Worm (Caenorhabditis elegans) whole organism, young adult: ENCODE results near the gene F43C11.3.

Experiments
- F22D6.2 ChIP-seq: sonication (generic microtip); optimal IDR thresholded peaks from 2 replicates; lab custom pipeline; 2016; ENCODE audit warnings: mild to moderate bottlenecking, missing genetic modification characterization, missing compliant biosample characterization
- F52B5.7 ChIP-seq: sonication (generic microtip); optimal IDR thresholded peaks from 2 replicates; lab custom pipeline; 2016; ENCODE audit warnings: mild to moderate bottlenecking, missing genetic modification characterization, missing compliant biosample characterization
- ama-1 ChIP-seq, 3 experiments: fragments of 150-350 bp in 1 of 3; sonication (generic microtip) in 2 of 3; optimal IDR thresholded peaks; 2 replicates each; lab custom pipeline; 2014 to 2018; ENCODE audit warnings: missing biosample characterization in 2 of 3, missing genetic modification characterization in 2 of 3, missing genetic modification reagents in 2 of 3
- let-607 ChIP-seq, 2 experiments: fragments of 200-800 bp in 1 of 2; sonication (Bioruptor generic) in 1 of 2; sonication (generic microtip) in 1 of 2; optimal IDR thresholded peaks; 2 replicates each; lab custom pipeline; 2016 to 2018; ENCODE audit warnings: mild to moderate bottlenecking in 2 of 2, missing compliant biosample characterization in 2 of 2, missing genetic modification characterization in 2 of 2, moderate library complexity in 2 of 2, missing genotype in 1 of 2
- nfyb-1 ChIP-seq: fragments of 200-800 bp; sonication (Bioruptor generic); IDR thresholded peaks from 2 replicates; pipeline ENCODE4 v1.3.6; 2022; ENCODE audit warnings: missing genetic modification reagents, missing genetic modification characterization, missing compliant biosample characterization

ce11 chrII:2377751-2378150 lies 24.6 kb downstream of the F43C11.3 start, which contains the start of gene F16G10.6:
- no peak for TF ChIP-seq ama-1 (optimal IDR thresholded peaks at IDR 0.05; lab: Kevin White, UChicago)
- no peak for TF ChIP-seq ama-1 (GFP tag; optimal IDR thresholded peaks at IDR 0.05; lab: Kevin White, UChicago)
- TF ChIP-seq nfyb-1 (GFP tag; lab: Robert Waterston, UW), result no peak
- no peak for TF ChIP-seq F52B5.7 (tag; lab: Kevin White, UChicago)
- no peak for TF ChIP-seq let-607 (tag; optimal IDR thresholded peaks at IDR 0.05; lab: Kevin White, UChicago)
- TF ChIP-seq F22D6.2 (tag; lab: Kevin White, UChicago), result no peak
